Worm (Caenorhabditis elegans): Measurements from ENCODE around the gene Y59C2A.2.

DNA sequence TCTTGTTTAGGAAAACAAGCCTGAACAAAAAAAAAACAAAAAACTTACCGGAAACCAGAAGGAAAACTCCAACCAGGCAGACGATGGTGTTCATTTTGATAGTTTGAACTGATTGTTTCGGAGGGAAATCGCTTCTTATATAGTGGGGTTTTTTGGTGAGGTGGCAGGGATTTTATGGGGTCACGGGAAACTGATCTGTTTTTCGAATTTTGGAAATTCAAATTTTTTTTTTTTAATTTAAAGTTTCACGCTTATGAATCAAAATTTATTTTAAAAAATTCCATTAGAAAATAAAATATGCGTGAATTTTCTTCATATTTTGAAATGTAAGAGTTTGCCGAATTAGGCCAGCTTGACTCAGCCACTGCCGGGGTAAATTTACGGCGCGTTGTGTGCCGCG is 28.6 kb downstream of the Y59C2A.2 start, which contains the start of gene C33C12.7:
- TF ChIP-seq nhr-10 (tag; optimal IDR thresholded peaks at IDR 0.05) (no peak), ceh-82 (tag; optimal IDR thresholded peaks at IDR 0.05) (no peak)
